Fruit fly (Drosophila melanogaster): ENCODE measurements around the gene salt.

dm6 chr3R:31701934-31702333 lies 52.6 kb downstream of the salt start:
- TF ChIP-seq CG8359 (GFP tag; optimal IDR thresholded peaks at IDR 0.05; ENCODE audit: borderline replicate concordance) (no peak), ro (GFP tag; IDR thresholded peaks at IDR 0.05) (no peak), dati (GFP tag; IDR thresholded peaks at IDR 0.05) (no peak), E2f2 (GFP tag; IDR thresholded peaks at IDR 0.05) (no peak), Hand (GFP tag; optimal IDR thresholded peaks at IDR 0.05) (no peak), CG4282 (GFP tag; optimal IDR thresholded peaks at IDR 0.05) (no peak), pan (optimal IDR thresholded peaks at IDR 0.05) (no peak), pan (GFP tag; optimal IDR thresholded peaks at IDR 0.05 in 1 of 2, IDR thresholded peaks at IDR 0.05 in 1 of 2) (no peak), Xbp1 (GFP tag; optimal IDR thresholded peaks at IDR 0.05) (no peak), Adf1 (GFP tag; IDR thresholded peaks at IDR 0.05) (no peak), Sin3A (optimal IDR thresholded peaks at IDR 0.05) (no peak), da (GFP tag; optimal IDR thresholded peaks at IDR 0.05) (no peak), Hr78 (GFP tag; optimal IDR thresholded peaks at IDR 0.05) (no peak), ac (GFP tag; optimal IDR thresholded peaks at IDR 0.05) (no peak)

Measured in whole organism, embryonic.